Worm (Caenorhabditis elegans) whole organism, early embryonic: Measurements from ENCODE around the gene alfa-1.

Experiments
- F13C5.2 ChIP-seq: sonication (generic microtip); optimal IDR thresholded peaks from 2 replicates; lab custom pipeline; 2017; ENCODE audit warnings: mild to moderate bottlenecking, missing genetic modification characterization, inconsistent platforms, missing compliant biosample characterization
- aly-1 ChIP-seq: sonication (generic microtip); optimal IDR thresholded peaks from 2 replicates; lab custom pipeline; 2016; ENCODE audit warnings: missing genetic modification characterization, missing compliant biosample characterization
- ama-1 ChIP-seq: fragments of 150-350 bp; optimal IDR thresholded peaks from 2 replicates; lab custom pipeline; 2014
- ceh-13 ChIP-seq: fragments of 200-800 bp; sonication (Bioruptor generic); optimal IDR thresholded peaks from 2 replicates; lab custom pipeline; 2018; ENCODE audit warnings: mild to moderate bottlenecking, missing genetic modification characterization, missing compliant biosample characterization
- ceh-36 ChIP-seq: sonication (generic microtip); optimal IDR thresholded peaks from 2 replicates; lab custom pipeline; 2016; ENCODE audit warnings: missing genetic modification characterization, inconsistent platforms, missing compliant biosample characterization
- flt-1 ChIP-seq: fragments of 200-800 bp; sonication (Bioruptor generic); IDR thresholded peaks from 2 replicates; pipeline ENCODE4 v1.3.6; 2022; ENCODE audit warnings: missing genetic modification characterization, missing compliant biosample characterization
- scrt-1 ChIP-seq: fragments of 200-800 bp; sonication (Bioruptor generic); IDR thresholded peaks from 2 replicates; pipeline ENCODE4 v1.3.6; 2022; ENCODE audit warnings: missing genetic modification characterization, missing compliant biosample characterization
- sea-1 ChIP-seq: fragments of 200-800 bp; sonication (Bioruptor generic); conservative IDR thresholded peaks from 2 replicates; pipeline ENCODE4 v1.3.6; 2022; ENCODE audit warnings: missing genetic modification characterization, missing compliant biosample characterization
- tbx-11 ChIP-seq: fragments of 200-800 bp; sonication (Bioruptor generic); IDR thresholded peaks from 2 replicates; pipeline ENCODE4 v1.3.6; 2022; ENCODE audit warnings: missing genetic modification characterization, missing compliant biosample characterization

DNA sequence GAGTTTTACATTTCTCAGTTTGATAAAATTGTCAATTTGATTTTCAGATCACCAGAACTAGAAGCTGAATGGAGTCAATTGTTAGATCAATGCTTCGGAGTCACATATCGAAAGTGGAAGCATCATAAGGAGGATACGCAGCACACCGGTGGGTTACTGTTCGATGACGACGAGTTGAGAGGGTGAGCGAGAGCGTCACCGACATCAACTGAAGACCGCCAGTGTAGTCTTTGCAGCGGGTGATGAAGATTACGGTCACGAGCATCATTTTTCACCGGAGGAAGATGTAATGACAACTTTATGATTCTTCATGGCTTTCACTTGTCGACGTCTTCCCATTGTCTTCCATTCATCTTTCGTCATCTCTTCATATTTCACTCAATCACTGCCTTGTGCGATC is 19.6 kb upstream of the alfa-1 start, which contains the start of gene lin-26:
- TF ChIP-seq ama-1 (lab: Kevin White, UChicago) (no peak), flt-1 (GFP tag; lab: Robert Waterston, UW) (no peak), tbx-11 (GFP tag; lab: Robert Waterston, UW) (no peak), aly-1 (tag; lab: Kevin White, UChicago) (no peak), scrt-1 (GFP tag; lab: Robert Waterston, UW) (no peak), sea-1 (GFP tag; lab: Robert Waterston, UW) (no peak), F13C5.2 (tag; lab: Kevin White, UChicago) (no peak), ceh-13 (GFP tag; lab: Kevin White, UChicago) (no peak), ceh-36 (tag; lab: Kevin White, UChicago) (no peak)
